Fruit fly (Drosophila melanogaster) whole organism, embryonic: ENCODE results near the gene CG46427.

Source experiments
- ATbp ChIP-seq: fragments of 200-800 bp; sonication (Bioruptor generic); optimal IDR thresholded peaks from 2 replicates; lab custom pipeline; 2017; ENCODE audit warnings: missing biosample characterization, mild to moderate bottlenecking, missing genetic modification characterization, missing genetic modification reagents
- Abd-B ChIP-seq: fragments of 200-800 bp; sonication (Bioruptor generic); optimal IDR thresholded peaks from 2 replicates; lab custom pipeline; 2018; ENCODE audit warnings: missing biosample characterization, mild to moderate bottlenecking, missing genetic modification characterization, moderate library complexity
- Awh ChIP-seq: fragments of 200-800 bp; sonication (Bioruptor generic); IDR thresholded peaks from 2 replicates; pipeline ENCODE4, ENCODE4 v1.3.6; 2022; ENCODE audit warnings: missing biosample characterization, missing genetic modification characterization
- CG10366 ChIP-seq: fragments of 200-800 bp; sonication (Bioruptor generic); IDR thresholded peaks from 2 replicates; pipeline ENCODE4 v1.3.6; 2022; ENCODE audit warnings: missing biosample characterization, missing genetic modification characterization
- CG10431 ChIP-seq: fragments of 200-800 bp; sonication (Bioruptor generic); optimal IDR thresholded peaks from 3 replicates; lab custom pipeline; 2018; ENCODE audit warnings: missing biosample characterization, mild to moderate bottlenecking, missing genetic modification characterization
- CG12155 ChIP-seq: fragments of 200-800 bp; sonication (Bioruptor generic); optimal IDR thresholded peaks from 3 replicates; lab custom pipeline; 2016; ENCODE audit warnings: missing biosample characterization, missing genetic modification characterization
- CG12659 ChIP-seq: fragments of 200-800 bp; sonication (Bioruptor generic); optimal IDR thresholded peaks from 3 replicates; lab custom pipeline; 2017; ENCODE audit warnings: mild to moderate bottlenecking, missing biosample characterization, missing genetic modification reagents, missing genetic modification characterization
- CG13894 ChIP-seq: fragments of 200-800 bp; sonication (Bioruptor generic); optimal IDR thresholded peaks from 3 replicates; lab custom pipeline; 2018; ENCODE audit warnings: missing biosample characterization, mild to moderate bottlenecking, missing genetic modification characterization, moderate library complexity
- CG14441 ChIP-seq: fragments of 200-800 bp; sonication (Bioruptor generic); IDR thresholded peaks from 2 replicates; pipeline ENCODE4 v1.3.6; 2022; ENCODE audit warnings: missing biosample characterization, missing genetic modification characterization
- CG15479 ChIP-seq: fragments of 200-800 bp; sonication (Bioruptor generic); optimal IDR thresholded peaks from 3 replicates; lab custom pipeline; 2019; ENCODE audit warnings: missing biosample characterization, mild to moderate bottlenecking, missing genetic modification characterization, moderate library complexity
- CG17568 ChIP-seq: fragments of 200-800 bp; sonication (Bioruptor generic); optimal IDR thresholded peaks from 2 replicates; lab custom pipeline; 2018; ENCODE audit warnings: missing biosample characterization, mild to moderate bottlenecking, missing genetic modification characterization, moderate library complexity
- CG2199 ChIP-seq: fragments of 200-800 bp; sonication (Bioruptor generic); IDR thresholded peaks from 3 replicates; pipeline ENCODE4 v1.3.6; 2022; ENCODE audit warnings: missing biosample characterization, missing genetic modification characterization
- CG2678 ChIP-seq: fragments of 200-800 bp; sonication (Bioruptor generic); optimal IDR thresholded peaks from 3 replicates; lab custom pipeline; 2019; ENCODE audit warnings: missing biosample characterization, mild to moderate bottlenecking, missing genetic modification characterization, moderate library complexity
- CG30020 ChIP-seq: fragments of 200-800 bp; optimal IDR thresholded peaks from 2 replicates; lab custom pipeline; 2019; ENCODE audit warnings: missing biosample characterization, mild to moderate bottlenecking, missing genetic modification characterization, moderate library complexity
- CG30403 ChIP-seq: fragments of 200-800 bp; sonication (Bioruptor generic); optimal IDR thresholded peaks from 3 replicates; lab custom pipeline; 2016; ENCODE audit warnings: missing biosample characterization, missing genetic modification characterization
- CG3838 ChIP-seq: fragments of 200-800 bp; sonication (Bioruptor generic); optimal IDR thresholded peaks from 3 replicates; lab custom pipeline; 2016; ENCODE audit warnings: missing biosample characterization, missing genetic modification characterization
- CG4360 ChIP-seq: fragments of 200-800 bp; sonication (Bioruptor generic); IDR thresholded peaks from 2 replicates; pipeline ENCODE4 v1.3.6; 2022; ENCODE audit warnings: missing biosample characterization, missing genetic modification characterization
- CG4820 ChIP-seq: fragments of 200-800 bp; sonication (Bioruptor generic); optimal IDR thresholded peaks from 3 replicates; lab custom pipeline; 2016; ENCODE audit warnings: missing biosample characterization, missing genetic modification characterization
- CG5953 ChIP-seq: fragments of 200-800 bp; sonication (Bioruptor generic); IDR thresholded peaks from 2 replicates; pipeline ENCODE4 v1.3.6; 2022; ENCODE audit warnings: missing biosample characterization, missing genetic modification characterization
- CG6254 ChIP-seq: fragments of 200-800 bp; sonication (Bioruptor generic); optimal IDR thresholded peaks from 3 replicates; lab custom pipeline; 2017; ENCODE audit warnings: mild to moderate bottlenecking, missing biosample characterization, missing genetic modification reagents, missing genetic modification characterization
- CG6689 ChIP-seq: fragments of 200-800 bp; sonication (Bioruptor generic); IDR thresholded peaks from 2 replicates; pipeline ENCODE4 v1.3.6; 2022; ENCODE audit warnings: missing biosample characterization, missing genetic modification characterization
- CG8089 ChIP-seq: fragments of 200-800 bp; sonication (Bioruptor generic); optimal IDR thresholded peaks from 3 replicates; lab custom pipeline; 2016; ENCODE audit warnings: missing biosample characterization, missing genetic modification characterization
- CG8924 ChIP-seq: fragments of 200-800 bp; optimal IDR thresholded peaks from 3 replicates; lab custom pipeline; 2019; ENCODE audit warnings: missing biosample characterization, mild to moderate bottlenecking, missing genetic modification characterization, moderate library complexity
- CG9797 ChIP-seq: fragments of 200-800 bp; sonication (Bioruptor generic); optimal IDR thresholded peaks from 3 replicates; lab custom pipeline; 2018; ENCODE audit warnings: missing biosample characterization, mild to moderate bottlenecking, missing genetic modification characterization
- Chrac-16 ChIP-seq: fragments of 200-800 bp; sonication (Bioruptor generic); optimal IDR thresholded peaks from 3 replicates; lab custom pipeline; 2016; ENCODE audit warnings: missing biosample characterization, missing genetic modification characterization
- E2f1 ChIP-seq: fragments of 200-800 bp; sonication (Bioruptor generic); IDR thresholded peaks from 2 replicates; pipeline ENCODE4 v1.3.6; 2022; ENCODE audit warnings: missing biosample characterization, missing genetic modification characterization
- Gug ChIP-seq: fragments of 200-800 bp; sonication (Bioruptor generic); IDR thresholded peaks from 4 replicates; pipeline ENCODE4 v1.3.6; 2022; ENCODE audit warnings: missing biosample characterization, missing genetic modification characterization
- Meics ChIP-seq: fragments of 200-800 bp; sonication (Bioruptor generic); optimal IDR thresholded peaks from 2 replicates; lab custom pipeline; 2017; ENCODE audit warnings: missing biosample characterization, mild to moderate bottlenecking, missing genetic modification characterization
- Nf-YC ChIP-seq: fragments of 200-800 bp; optimal IDR thresholded peaks from 3 replicates; lab custom pipeline; 2019; ENCODE audit warnings: missing biosample characterization, mild to moderate bottlenecking, missing genetic modification characterization, moderate library complexity
- Optix ChIP-seq: fragments of 200-800 bp; sonication (Bioruptor generic); IDR thresholded peaks from 3 replicates; pipeline ENCODE4 v1.3.6; 2022; ENCODE audit warnings: missing biosample characterization, missing genetic modification characterization
- Sox102F ChIP-seq: fragments of 200-800 bp; sonication (Bioruptor generic); optimal IDR thresholded peaks from 2 replicates; lab custom pipeline; 2018; ENCODE audit warnings: missing biosample characterization, mild to moderate bottlenecking, missing genetic modification characterization, moderate library complexity
- Stat92E ChIP-seq, 3 experiments: fragments of >200 bp in 2 of 3; fragments of 200-800 bp in 1 of 3; sonication (Bioruptor generic) in 1 of 3; optimal IDR thresholded peaks; 2 replicates each; lab custom pipeline; 2017 to 2019; ENCODE audit warnings: missing biosample characterization in 3 of 3, missing genetic modification characterization in 3 of 3, mild to moderate bottlenecking in 1 of 3, moderate library complexity in 1 of 3
- chif ChIP-seq, 2 experiments: fragments of 200-800 bp; sonication (Bioruptor generic); optimal IDR thresholded peaks; 3 replicates each; lab custom pipeline; 2016; ENCODE audit warnings: missing biosample characterization in 2 of 2, missing genetic modification characterization in 2 of 2
- crc ChIP-seq: fragments of 200-800 bp; sonication (Bioruptor generic); optimal IDR thresholded peaks from 2 replicates; lab custom pipeline; 2016; ENCODE audit warnings: missing biosample characterization, missing genetic modification characterization
- dati ChIP-seq: fragments of 200-800 bp; sonication (Bioruptor generic); IDR thresholded peaks from 2 replicates; pipeline ENCODE4 v1.3.6; 2022; ENCODE audit warnings: missing biosample characterization, missing genetic modification characterization
- dm ChIP-seq: fragments of 200-800 bp; sonication (Bioruptor generic); optimal IDR thresholded peaks from 3 replicates; lab custom pipeline; 2016; ENCODE audit warnings: missing biosample characterization, missing genetic modification characterization
- hb ChIP-seq: fragments of 200-800 bp; sonication (Bioruptor generic); IDR thresholded peaks from 3 replicates; pipeline ENCODE4 v1.3.6; 2022; ENCODE audit warnings: missing biosample characterization, missing genetic modification characterization; ENCODE audit not compliant: partially characterized antibody
- jumu ChIP-seq: fragments of 200-800 bp; sonication (Bioruptor generic); optimal IDR thresholded peaks from 3 replicates; lab custom pipeline; 2016; ENCODE audit warnings: missing biosample characterization, missing genetic modification characterization
- knrl ChIP-seq: fragments of 200-800 bp; sonication (Bioruptor generic); IDR thresholded peaks from 3 replicates; pipeline ENCODE4 v1.3.6; 2022; ENCODE audit warnings: missing biosample characterization, missing genetic modification characterization; ENCODE audit not compliant: partially characterized antibody
- luna ChIP-seq: fragments of 200-800 bp; sonication (Bioruptor generic); optimal IDR thresholded peaks from 2 replicates; lab custom pipeline; 2016; ENCODE audit warnings: missing biosample characterization, missing genetic modification characterization
- mam ChIP-seq: fragments of 200-800 bp; sonication (Bioruptor generic); optimal IDR thresholded peaks from 3 replicates; lab custom pipeline; 2016; ENCODE audit warnings: missing biosample characterization, missing genetic modification characterization
- mirr ChIP-seq: fragments of 200-800 bp; sonication (Bioruptor generic); optimal IDR thresholded peaks from 3 replicates; lab custom pipeline; 2018; ENCODE audit warnings: missing biosample characterization, mild to moderate bottlenecking, missing genetic modification characterization
- nau ChIP-seq: fragments of 200-800 bp; sonication (Bioruptor generic); optimal IDR thresholded peaks from 3 replicates; lab custom pipeline; 2017; ENCODE audit warnings: missing biosample characterization, mild to moderate bottlenecking, missing genetic modification characterization, missing genetic modification reagents
- odd ChIP-seq: fragments of 200-800 bp; sonication (Bioruptor generic); optimal IDR thresholded peaks from 2 replicates; lab custom pipeline; 2017; ENCODE audit warnings: missing biosample characterization, mild to moderate bottlenecking, missing genetic modification characterization
- pan ChIP-seq, 4 experiments: fragments of >200 bp in 3 of 4; fragments of 200-800 bp in 1 of 4; sonication (Bioruptor generic) in 1 of 4; optimal IDR thresholded peaks in 3 of 4; IDR thresholded peaks in 1 of 4; 2 replicates each; pipeline versions ENCODE4 v1.3.6 to Lab custom; 2017 to 2022; ENCODE audit warnings: missing biosample characterization in 2 of 4, missing genetic modification characterization in 2 of 4, mixed read lengths in 1 of 4
- pnt ChIP-seq: fragments of 200-800 bp; sonication (Bioruptor generic); optimal IDR thresholded peaks from 3 replicates; lab custom pipeline; 2016; ENCODE audit warnings: missing biosample characterization, missing genetic modification characterization
- sob ChIP-seq: fragments of 200-800 bp; sonication (Bioruptor generic); IDR thresholded peaks from 2 replicates; pipeline ENCODE4 v1.3.6; 2022; ENCODE audit warnings: missing biosample characterization, missing genetic modification characterization
- toy ChIP-seq: fragments of 200-800 bp; sonication (Bioruptor generic); IDR thresholded peaks from 2 replicates; pipeline ENCODE4 v1.3.6; 2022; ENCODE audit warnings: missing biosample characterization, missing genetic modification characterization
- wdn ChIP-seq: fragments of 200-800 bp; sonication (Bioruptor generic); IDR thresholded peaks from 2 replicates; pipeline ENCODE4 v1.3.6; 2022; ENCODE audit warnings: missing biosample characterization, missing genetic modification characterization
- wor ChIP-seq: fragments of 200-800 bp; sonication (Bioruptor generic); IDR thresholded peaks from 2 replicates; pipeline ENCODE4 v1.3.6; 2022; ENCODE audit warnings: missing biosample characterization, missing genetic modification characterization

CG46427 gene

dm6 chr3R:12448889-12449314 lies 10.0 kb upstream of the CG46427 start, which contains the start of gene CG18549 (continued):
- TF ChIP-seq CG2199 (GFP tag; lab: Robert Waterston, UW): peak; percentile 100
- peak; percentile 100 for TF ChIP-seq Sox102F
- peak; percentile 98 for TF ChIP-seq crc (GFP tag; lab: Kevin White, UChicago)
- TF ChIP-seq CG6689: peak; percentile 100
- TF ChIP-seq Awh (GFP tag; lab: Robert Waterston, UW): peak; percentile 100
- TF ChIP-seq odd (GFP tag; lab: Kevin White, UChicago): peak; percentile 100
- TF ChIP-seq CG4820 (GFP tag; lab: Kevin White, UChicago): peak; percentile 99
- peak; percentile 71 for TF ChIP-seq CG15479 (GFP tag; lab: Kevin White, UChicago)
- TF ChIP-seq dati: peak; percentile 99
- TF ChIP-seq pnt (GFP tag; lab: Kevin White, UChicago): peak; percentile 99
- TF ChIP-seq toy (GFP tag; lab: Robert Waterston, UW): peak; percentile 99
- peak; percentile 99 for TF ChIP-seq CG12155 (GFP tag; lab: Kevin White, UChicago)
- TF ChIP-seq CG9797: peak; percentile 80
- peak; percentile 100 for TF ChIP-seq CG2678
- TF ChIP-seq Chrac-16 (GFP tag; lab: Kevin White, UChicago): peak; percentile 100
- peak; percentile 100 for TF ChIP-seq sob (GFP tag; lab: Robert Waterston, UW)
- peak; percentile 98 for TF ChIP-seq dm (GFP tag; lab: Kevin White, UChicago)
- peak; percentile 99 for TF ChIP-seq mam (GFP tag; lab: Kevin White, UChicago)
- TF ChIP-seq Meics: peak; percentile 100
- peak; percentile 99 for TF ChIP-seq CG13894 (tag; lab: Kevin White, UChicago)
- TF ChIP-seq Nf-YC (tag; lab: Kevin White, UChicago): peak; percentile 95
- TF ChIP-seq mirr (GFP tag; lab: Kevin White, UChicago): peak; percentile 99
- peak; percentile 99 for TF ChIP-seq wdn
- TF ChIP-seq CG10431: peak; percentile 99
- TF ChIP-seq CG14441: peak; percentile 100
- TF ChIP-seq CG12659 (GFP tag; lab: Kevin White, UChicago): peak; percentile 100
- TF ChIP-seq CG3838 (GFP tag; lab: Kevin White, UChicago): peak; percentile 99
- TF ChIP-seq CG8924 (tag; lab: Kevin White, UChicago): peak; percentile 100
- TF ChIP-seq CG5953 (GFP tag; lab: Robert Waterston, UW): peak; percentile 100
- TF ChIP-seq pan (optimal IDR thresholded peaks at IDR 0.05; lab: Kevin White, UChicago): no peak
- peak in 1 of 2 experiments; percentile 100 for TF ChIP-seq pan (GFP tag; optimal IDR thresholded peaks at IDR 0.05 in 1 of 2, IDR thresholded peaks at IDR 0.05 in 1 of 2)
- TF ChIP-seq CG30403: peak; percentile 100
- peak in 1 of 3 experiments; percentile 100 for TF ChIP-seq Stat92E (GFP tag; optimal IDR thresholded peaks at IDR 0.05; lab: Kevin White, UChicago)
- peak; percentile 98 for TF ChIP-seq CG6254
- peak; percentile 100 for TF ChIP-seq wor (GFP tag; lab: Robert Waterston, UW)
- peak; percentile 99 to 100 for TF ChIP-seq chif (GFP tag; optimal IDR thresholded peaks at IDR 0.05; lab: Kevin White, UChicago)
- peak; percentile 100 for TF ChIP-seq CG17568 (GFP tag; lab: Kevin White, UChicago)
- TF ChIP-seq hb: peak; percentile 72; the same call in 2 of the 3 replicates
- peak; percentile 94 for TF ChIP-seq CG30020 (tag; lab: Kevin White, UChicago)
- peak; percentile 100 for TF ChIP-seq CG10366
- peak; percentile 99 for TF ChIP-seq Gug (GFP tag; lab: Robert Waterston, UW)
- peak; percentile 100 for TF ChIP-seq ATbp (GFP tag; lab: Kevin White, UChicago)
- peak; percentile 99 for TF ChIP-seq Optix (GFP tag; lab: Robert Waterston, UW)
- peak; percentile 100 for TF ChIP-seq nau (GFP tag; lab: Kevin White, UChicago)
- TF ChIP-seq CG4360 (GFP tag; lab: Robert Waterston, UW): peak; percentile 95
- TF ChIP-seq knrl (GFP tag; lab: Robert Waterston, UW): peak; percentile 75
- peak; percentile 98 for TF ChIP-seq luna (GFP tag; lab: Kevin White, UChicago)
- TF ChIP-seq Abd-B (GFP tag; lab: Kevin White, UChicago): peak; percentile 100
- peak; percentile 99 for TF ChIP-seq jumu
- peak; percentile 99 for TF ChIP-seq CG8089 (GFP tag; lab: Kevin White, UChicago)
- TF ChIP-seq E2f1 (GFP tag; lab: Robert Waterston, UW): peak; percentile 100
